Fruit fly (Drosophila melanogaster) whole organism, embryonic: ENCODE measurements around the gene sp3.

Experiments used
- Antp ChIP-seq: fragments of 200-800 bp; sonication (Bioruptor generic); optimal IDR thresholded peaks from 3 replicates; lab custom pipeline; 2016; ENCODE audit warnings: missing biosample characterization, missing genetic modification characterization
- Asciz ChIP-seq: fragments of 200-800 bp; sonication (Bioruptor generic); optimal IDR thresholded peaks from 2 replicates; lab custom pipeline; 2017; ENCODE audit warnings: missing biosample characterization, mild to moderate bottlenecking, missing genetic modification characterization, missing genetic modification reagents
- CG10274 ChIP-seq: fragments of 200-800 bp; sonication (Bioruptor generic); optimal IDR thresholded peaks from 3 replicates; lab custom pipeline; 2017; ENCODE audit warnings: missing biosample characterization, mild to moderate bottlenecking, missing genetic modification characterization
- CG10431 ChIP-seq: fragments of 200-800 bp; sonication (Bioruptor generic); optimal IDR thresholded peaks from 3 replicates; lab custom pipeline; 2018; ENCODE audit warnings: missing biosample characterization, mild to moderate bottlenecking, missing genetic modification characterization
- CG11723 ChIP-seq: fragments of 200-800 bp; sonication (Bioruptor generic); optimal IDR thresholded peaks from 2 replicates; lab custom pipeline; 2017; ENCODE audit warnings: missing biosample characterization, mild to moderate bottlenecking, missing genetic modification characterization
- CG12219 ChIP-seq: fragments of 200-800 bp; sonication (Bioruptor generic); optimal IDR thresholded peaks from 3 replicates; lab custom pipeline; 2018; ENCODE audit warnings: missing biosample characterization, mild to moderate bottlenecking, missing genetic modification characterization
- CG1233 ChIP-seq: fragments of 200-800 bp; sonication (Bioruptor generic); optimal IDR thresholded peaks from 4 replicates; lab custom pipeline; 2018; ENCODE audit warnings: missing biosample characterization, mild to moderate bottlenecking, missing genetic modification characterization
- CG13894 ChIP-seq: fragments of 200-800 bp; sonication (Bioruptor generic); optimal IDR thresholded peaks from 3 replicates; lab custom pipeline; 2018; ENCODE audit warnings: missing biosample characterization, mild to moderate bottlenecking, missing genetic modification characterization, moderate library complexity
- CG14965 ChIP-seq: fragments of 200-800 bp; sonication (Bioruptor generic); optimal IDR thresholded peaks from 2 replicates; lab custom pipeline; 2016; ENCODE audit warnings: missing biosample characterization, missing genetic modification characterization, borderline replicate concordance
- CG15011 ChIP-seq: fragments of 200-800 bp; sonication (Bioruptor generic); optimal IDR thresholded peaks from 3 replicates; lab custom pipeline; 2018; ENCODE audit warnings: missing biosample characterization, mild to moderate bottlenecking, missing genetic modification characterization
- CG1647 ChIP-seq: fragments of 200-800 bp; sonication (Bioruptor generic); optimal IDR thresholded peaks from 3 replicates; lab custom pipeline; 2016; ENCODE audit warnings: missing biosample characterization, missing genetic modification characterization
- CG16779 ChIP-seq: fragments of 200-800 bp; sonication (Bioruptor generic); IDR thresholded peaks from 2 replicates; pipeline ENCODE4 v1.3.6; 2022; ENCODE audit warnings: missing biosample characterization, missing genetic modification characterization
- CG30403 ChIP-seq: fragments of 200-800 bp; sonication (Bioruptor generic); optimal IDR thresholded peaks from 3 replicates; lab custom pipeline; 2016; ENCODE audit warnings: missing biosample characterization, missing genetic modification characterization
- CG31224 ChIP-seq: fragments of 200-800 bp; sonication (Bioruptor generic); IDR thresholded peaks from 2 replicates; pipeline ENCODE4 v1.3.6; 2022; ENCODE audit warnings: missing biosample characterization, missing genetic modification characterization
- CG32767 ChIP-seq: fragments of 200-800 bp; sonication (Bioruptor generic); IDR thresholded peaks from 2 replicates; pipeline ENCODE4 v1.3.6; 2022; ENCODE audit warnings: missing biosample characterization, missing genetic modification characterization
- CG33557 ChIP-seq: fragments of 200-800 bp; sonication (Bioruptor generic); optimal IDR thresholded peaks from 2 replicates; lab custom pipeline; 2019; ENCODE audit warnings: missing biosample characterization, mild to moderate bottlenecking, missing genetic modification characterization, moderate library complexity
- CG3838 ChIP-seq: fragments of 200-800 bp; sonication (Bioruptor generic); optimal IDR thresholded peaks from 3 replicates; lab custom pipeline; 2016; ENCODE audit warnings: missing biosample characterization, missing genetic modification characterization
- CG6765 ChIP-seq: fragments of 200-800 bp; sonication (Bioruptor generic); optimal IDR thresholded peaks from 3 replicates; lab custom pipeline; 2017; ENCODE audit warnings: missing biosample characterization, mild to moderate bottlenecking, missing genetic modification characterization
- CG6791 ChIP-seq: fragments of 200-800 bp; sonication (Bioruptor generic); IDR thresholded peaks from 3 replicates; pipeline ENCODE4 v1.3.6; 2022; ENCODE audit warnings: missing biosample characterization, missing genetic modification characterization; ENCODE audit not compliant: partially characterized antibody
- CG8089 ChIP-seq: fragments of 200-800 bp; sonication (Bioruptor generic); optimal IDR thresholded peaks from 3 replicates; lab custom pipeline; 2016; ENCODE audit warnings: missing biosample characterization, missing genetic modification characterization
- CG8478 ChIP-seq: fragments of >200 bp; optimal IDR thresholded peaks from 2 replicates; lab custom pipeline; 2018
- CoRest ChIP-seq: fragments of 200-800 bp; sonication (Bioruptor generic); optimal IDR thresholded peaks from 3 replicates; lab custom pipeline; 2018; ENCODE audit warnings: missing biosample characterization, mild to moderate bottlenecking, missing genetic modification characterization, moderate library complexity
- HLH4C ChIP-seq: fragments of 200-800 bp; sonication (Bioruptor generic); IDR thresholded peaks from 3 replicates; pipeline ENCODE4 v1.3.6; 2022; ENCODE audit warnings: missing biosample characterization, missing genetic modification characterization; ENCODE audit not compliant: partially characterized antibody
- Lhr ChIP-seq: fragments of 200-800 bp; sonication (Bioruptor generic); optimal IDR thresholded peaks from 3 replicates; lab custom pipeline; 2017; ENCODE audit warnings: mild to moderate bottlenecking, missing biosample characterization, missing genetic modification reagents, missing genetic modification characterization
- NfI ChIP-seq: fragments of 200-800 bp; sonication (Bioruptor generic); optimal IDR thresholded peaks from 3 replicates; lab custom pipeline; 2018; ENCODE audit warnings: missing biosample characterization, mild to moderate bottlenecking, missing genetic modification characterization, moderate library complexity
- Side ChIP-seq: fragments of 200-800 bp; sonication (Bioruptor generic); optimal IDR thresholded peaks from 2 replicates; lab custom pipeline; 2016; ENCODE audit warnings: missing biosample characterization, missing genetic modification characterization
- Sox102F ChIP-seq: fragments of 200-800 bp; sonication (Bioruptor generic); optimal IDR thresholded peaks from 2 replicates; lab custom pipeline; 2018; ENCODE audit warnings: missing biosample characterization, mild to moderate bottlenecking, missing genetic modification characterization, moderate library complexity
- caup ChIP-seq: fragments of 200-800 bp; sonication (Bioruptor generic); optimal IDR thresholded peaks from 3 replicates; lab custom pipeline; 2017; ENCODE audit warnings: missing biosample characterization, mild to moderate bottlenecking, missing genetic modification characterization, moderate library complexity; ENCODE audit not compliant: severe bottlenecking
- cg ChIP-seq: fragments of 200-800 bp; sonication (Bioruptor generic); optimal IDR thresholded peaks from 3 replicates; lab custom pipeline; 2019; ENCODE audit warnings: missing biosample characterization, mild to moderate bottlenecking, missing genetic modification characterization, moderate library complexity
- da ChIP-seq: fragments of 200-800 bp; sonication (Bioruptor generic); optimal IDR thresholded peaks from 2 replicates; lab custom pipeline; 2016; ENCODE audit warnings: missing biosample characterization, missing genetic modification characterization
- dati ChIP-seq: fragments of 200-800 bp; sonication (Bioruptor generic); IDR thresholded peaks from 2 replicates; pipeline ENCODE4 v1.3.6; 2022; ENCODE audit warnings: missing biosample characterization, missing genetic modification characterization
- dimm ChIP-seq: fragments of 200-800 bp; sonication (Bioruptor generic); IDR thresholded peaks from 2 replicates; pipeline ENCODE4 v1.3.6; 2022; ENCODE audit warnings: missing biosample characterization, missing genetic modification characterization
- dm ChIP-seq: fragments of 200-800 bp; sonication (Bioruptor generic); optimal IDR thresholded peaks from 3 replicates; lab custom pipeline; 2016; ENCODE audit warnings: missing biosample characterization, missing genetic modification characterization
- ems ChIP-seq: fragments of 200-800 bp; sonication (Bioruptor generic); optimal IDR thresholded peaks from 3 replicates; lab custom pipeline; 2016; ENCODE audit warnings: missing biosample characterization, missing genetic modification characterization
- fd102C ChIP-seq: fragments of 200-800 bp; sonication (Bioruptor generic); optimal IDR thresholded peaks from 2 replicates; lab custom pipeline; 2018; ENCODE audit warnings: missing biosample characterization, mild to moderate bottlenecking, missing genetic modification characterization, moderate library complexity
- insv ChIP-seq, 2 experiments: fragments of 200-800 bp; sonication (Bioruptor generic); optimal IDR thresholded peaks; 3 replicates each; lab custom pipeline; 2016 to 2018; ENCODE audit warnings: missing biosample characterization in 2 of 2, missing genetic modification characterization in 2 of 2
- lab ChIP-seq: fragments of 200-800 bp; sonication (Bioruptor generic); optimal IDR thresholded peaks from 3 replicates; lab custom pipeline; 2017; ENCODE audit warnings: missing biosample characterization, missing genetic modification characterization, mild to moderate bottlenecking, moderate library complexity, missing genetic modification reagents
- lilli ChIP-seq: fragments of 200-800 bp; sonication (Bioruptor generic); optimal IDR thresholded peaks from 3 replicates; lab custom pipeline; 2016; ENCODE audit warnings: missing biosample characterization, missing genetic modification characterization
- odd ChIP-seq: fragments of 200-800 bp; sonication (Bioruptor generic); optimal IDR thresholded peaks from 2 replicates; lab custom pipeline; 2017; ENCODE audit warnings: missing biosample characterization, mild to moderate bottlenecking, missing genetic modification characterization
- pb ChIP-seq: fragments of 200-800 bp; sonication (Bioruptor generic); optimal IDR thresholded peaks from 3 replicates; lab custom pipeline; 2016; ENCODE audit warnings: missing biosample characterization, missing genetic modification characterization
- pum ChIP-seq: fragments of 200-800 bp; sonication (Bioruptor generic); optimal IDR thresholded peaks from 2 replicates; lab custom pipeline; 2016; ENCODE audit warnings: missing biosample characterization, missing genetic modification characterization
- salm ChIP-seq: fragments of 200-800 bp; sonication (Bioruptor generic); optimal IDR thresholded peaks from 2 replicates; lab custom pipeline; 2018; ENCODE audit warnings: missing biosample characterization, mild to moderate bottlenecking, missing genetic modification characterization
- sd ChIP-seq: fragments of 200-800 bp; sonication (Bioruptor generic); optimal IDR thresholded peaks from 3 replicates; lab custom pipeline; 2018; ENCODE audit warnings: missing biosample characterization, mild to moderate bottlenecking, missing genetic modification characterization, moderate library complexity
- sima ChIP-seq: fragments of 200-800 bp; sonication (Bioruptor generic); optimal IDR thresholded peaks from 2 replicates; lab custom pipeline; 2016; ENCODE audit warnings: missing biosample characterization, missing genetic modification characterization
- slbo ChIP-seq: fragments of 200-800 bp; sonication (Bioruptor generic); IDR thresholded peaks from 2 replicates; pipeline ENCODE4 v1.3.6; 2022; ENCODE audit warnings: missing biosample characterization, missing genetic modification characterization
- sug ChIP-seq: fragments of 200-800 bp; optimal IDR thresholded peaks from 2 replicates; lab custom pipeline; 2019; ENCODE audit warnings: missing biosample characterization, mild to moderate bottlenecking, missing genetic modification characterization, moderate library complexity
- ttk ChIP-seq: fragments of 200-800 bp; sonication (Bioruptor generic); IDR thresholded peaks from 2 replicates; pipeline ENCODE4 v2.1.2; 2022; ENCODE audit warnings: missing biosample characterization, missing genetic modification characterization
- unpg ChIP-seq: fragments of 200-800 bp; sonication (Bioruptor generic); optimal IDR thresholded peaks from 3 replicates; lab custom pipeline; 2018; ENCODE audit warnings: missing biosample characterization, mild to moderate bottlenecking, missing genetic modification characterization, moderate library complexity
- usp ChIP-seq: fragments of >200 bp; optimal IDR thresholded peaks from 2 replicates; lab custom pipeline; 2017; ENCODE audit warnings: missing biosample characterization, missing genetic modification characterization
- wdn ChIP-seq: fragments of 200-800 bp; sonication (Bioruptor generic); IDR thresholded peaks from 2 replicates; pipeline ENCODE4 v1.3.6; 2022; ENCODE audit warnings: missing biosample characterization, missing genetic modification characterization

The sp3 gene

dm6 chr3R:21481960-21482359 is 38.8 kb upstream of the sp3 start, which contains the start of gene Fancm (continued):
- TF ChIP-seq ttk (GFP tag; lab: Robert Waterston, UW): peak; percentile 5; the same call in 1 of the 2 replicates
- peak; percentile 86 for TF ChIP-seq slbo (GFP tag; lab: Robert Waterston, UW)
- peak; percentile 45 for TF ChIP-seq Sox102F (GFP tag; lab: Kevin White, UChicago)
- peak; percentile 65; the same call in 2 of the 3 replicates for TF ChIP-seq CG6791 (GFP tag; lab: Robert Waterston, UW)
- TF ChIP-seq CG16779 (GFP tag; lab: Robert Waterston, UW): no peak
- peak; percentile 60 for TF ChIP-seq caup (GFP tag; lab: Kevin White, UChicago)
- TF ChIP-seq dm (GFP tag; lab: Kevin White, UChicago): peak; percentile 70
- TF ChIP-seq wdn (GFP tag; lab: Robert Waterston, UW): no peak
- peak in 1 of 2 experiments; percentile 31 for TF ChIP-seq insv (GFP tag; optimal IDR thresholded peaks at IDR 0.05; lab: Kevin White, UChicago)
- peak; percentile 23 for TF ChIP-seq CG11723 (GFP tag; lab: Kevin White, UChicago)
- TF ChIP-seq pum (GFP tag; lab: Kevin White, UChicago): peak; percentile 80
- no peak for TF ChIP-seq dati (GFP tag; lab: Robert Waterston, UW)
- TF ChIP-seq CG1647: peak; percentile 54
- peak; percentile 76 for TF ChIP-seq CoRest (tag; lab: Kevin White, UChicago)
- no peak for TF ChIP-seq CG10274
- peak; percentile 58 for TF ChIP-seq CG8089 (GFP tag; lab: Kevin White, UChicago)
- no peak for TF ChIP-seq CG13894 (tag; lab: Kevin White, UChicago)
- TF ChIP-seq CG32767: no peak
- peak; percentile 71 for TF ChIP-seq Side
- TF ChIP-seq CG6765 (GFP tag; lab: Kevin White, UChicago): no peak
- TF ChIP-seq Lhr (GFP tag; lab: Kevin White, UChicago): peak; percentile 96
- peak; percentile 62 for TF ChIP-seq NfI (GFP tag; lab: Kevin White, UChicago)
- TF ChIP-seq sima (GFP tag; lab: Kevin White, UChicago): no peak
- TF ChIP-seq HLH4C (GFP tag; lab: Robert Waterston, UW): peak; percentile 55; the same call in 2 of the 3 replicates
- peak; percentile 39 for TF ChIP-seq unpg (GFP tag; lab: Kevin White, UChicago)
- no peak for TF ChIP-seq CG15011 (GFP tag; lab: Kevin White, UChicago)
- TF ChIP-seq pb (GFP tag; lab: Kevin White, UChicago): no peak
- TF ChIP-seq usp (GFP tag; lab: Kevin White, UChicago): no peak
- no peak for TF ChIP-seq CG12219
- no peak for TF ChIP-seq Asciz (GFP tag; lab: Kevin White, UChicago)
- TF ChIP-seq CG1233 (GFP tag; lab: Kevin White, UChicago): no peak
- TF ChIP-seq ems (GFP tag; lab: Kevin White, UChicago): peak; percentile 75
- TF ChIP-seq CG8478 (lab: Kevin White, UChicago): no peak
- peak; percentile 72 for TF ChIP-seq sug (tag; lab: Kevin White, UChicago)
- no peak for TF ChIP-seq CG14965 (GFP tag; lab: Kevin White, UChicago)

- TF ChIP-seq lab (no peak), CG10431 (no peak), CG3838 (peak; percentile 20), da (GFP tag; lab: Kevin White, UChicago) (no peak), CG33557 (peak; percentile 12), fd102C (GFP tag; lab: Kevin White, UChicago) (peak; percentile 12), sd (no peak), cg (GFP tag; lab: Kevin White, UChicago) (no peak), Antp (GFP tag; lab: Kevin White, UChicago) (peak; percentile 54), lilli (GFP tag; lab: Kevin White, UChicago) (peak; percentile 69), CG30403 (GFP tag; lab: Kevin White, UChicago) (peak; percentile 69), odd (no peak), CG31224 (GFP tag; lab: Robert Waterston, UW) (no peak), salm (tag; lab: Kevin White, UChicago) (no peak), dimm (no peak)
Measured at dm6 chr3R:21487706-21488406, 32.9 kb upstream of the sp3 start.
